Fruit fly (Drosophila melanogaster) whole organism, pupa: ENCODE data around the gene CG4593.

Experiments used
- CG10348 ChIP-seq: fragments of 200-800 bp; sonication (Bioruptor generic); IDR thresholded peaks from 2 replicates; pipeline ENCODE4 v1.3.6; 2022; ENCODE audit warnings: missing biosample characterization, missing genetic modification characterization
- CG13204 ChIP-seq: fragments of 200-800 bp; sonication (Bioruptor generic); optimal IDR thresholded peaks from 2 replicates; lab custom pipeline; 2018; ENCODE audit warnings: missing biosample characterization, mild to moderate bottlenecking, missing genetic modification characterization, moderate library complexity
- CG14655 ChIP-seq: fragments of 200-800 bp; sonication (Bioruptor generic); optimal IDR thresholded peaks from 3 replicates; lab custom pipeline; 2017; ENCODE audit warnings: mild to moderate bottlenecking, missing biosample characterization, missing genetic modification reagents, missing genetic modification characterization
- CG15710 ChIP-seq: fragments of 200-800 bp; sonication (Bioruptor generic); optimal IDR thresholded peaks from 2 replicates; lab custom pipeline; 2018; ENCODE audit warnings: missing biosample characterization, mild to moderate bottlenecking, missing genetic modification characterization, moderate library complexity
- CG17806 ChIP-seq: fragments of 200-800 bp; sonication (Bioruptor generic); optimal IDR thresholded peaks from 2 replicates; lab custom pipeline; 2018; ENCODE audit warnings: missing biosample characterization, mild to moderate bottlenecking, missing genetic modification characterization, moderate library complexity
- CG34367 ChIP-seq: fragments of 200-800 bp; sonication (Bioruptor generic); optimal IDR thresholded peaks from 2 replicates; lab custom pipeline; 2018; ENCODE audit warnings: missing biosample characterization, mild to moderate bottlenecking, missing genetic modification characterization
- CG4496 ChIP-seq: fragments of 200-800 bp; sonication (Bioruptor generic); IDR thresholded peaks from 3 replicates; pipeline ENCODE4 v1.3.6; 2022; ENCODE audit warnings: missing biosample characterization, missing genetic modification characterization
- EcR ChIP-seq: fragments of 200-800 bp; sonication (Bioruptor generic); optimal IDR thresholded peaks from 3 replicates; lab custom pipeline; 2019; ENCODE audit warnings: missing biosample characterization, missing genetic modification characterization, mild to moderate bottlenecking, moderate library complexity, missing genetic modification reagents
- Pif1A ChIP-seq: fragments of 200-800 bp; sonication (Bioruptor generic); optimal IDR thresholded peaks from 3 replicates; lab custom pipeline; 2016; ENCODE audit warnings: missing biosample characterization, missing genetic modification characterization
- Snoo ChIP-seq: fragments of 200-800 bp; sonication (Bioruptor generic); optimal IDR thresholded peaks from 3 replicates; lab custom pipeline; 2017; ENCODE audit warnings: missing biosample characterization, mild to moderate bottlenecking, missing genetic modification characterization, inconsistent platforms
- fd96Ca ChIP-seq: fragments of 200-800 bp; sonication (Bioruptor generic); IDR thresholded peaks from 3 replicates; pipeline ENCODE4 v1.3.6; 2022; ENCODE audit warnings: missing biosample characterization, missing genetic modification characterization
- rn ChIP-seq: fragments of 200-800 bp; sonication (Bioruptor generic); IDR thresholded peaks from 2 replicates; pipeline ENCODE4 v1.3.6; 2022; ENCODE audit warnings: missing biosample characterization, missing genetic modification characterization

dm6 chrX:6993350-6993749 lies 20.3 kb upstream of the CG4593 start, which contains the start of gene Inx7:
- no peak for TF ChIP-seq CG13204
- no peak for TF ChIP-seq EcR (GFP tag; lab: Kevin White, UChicago)
- no peak for TF ChIP-seq CG34367 (tag; lab: Kevin White, UChicago)
- no peak for TF ChIP-seq CG10348 (GFP tag; lab: Robert Waterston, UW)
- TF ChIP-seq Pif1A (GFP tag; lab: Kevin White, UChicago), result no peak
- TF ChIP-seq CG15710 (tag; lab: Kevin White, UChicago), result no peak
- no peak for TF ChIP-seq fd96Ca
- TF ChIP-seq CG17806 (tag; lab: Kevin White, UChicago), result no peak
- TF ChIP-seq CG14655, result no peak
- TF ChIP-seq CG4496, result no peak
- no peak for TF ChIP-seq rn (GFP tag; lab: Robert Waterston, UW)
- no peak for TF ChIP-seq Snoo (tag; lab: Kevin White, UChicago)
